Fruit fly (Drosophila melanogaster) Kc167 (cell line): ENCODE results near the gene CG10068.

Source experiments
- Myc ChIP-seq: fragments of >200 bp; optimal IDR thresholded peaks from 2 replicates; lab custom pipeline; 2017; ENCODE audit warnings: missing external identifiers
- Sin3A ChIP-seq: fragments of >200 bp; optimal IDR thresholded peaks from 2 replicates; lab custom pipeline; 2018; ENCODE audit warnings: missing external identifiers
- h ChIP-seq: fragments of >200 bp; optimal IDR thresholded peaks from 3 replicates; lab custom pipeline; 2018; ENCODE audit warnings: missing external identifiers
- insv ChIP-seq: fragments of >200 bp; optimal IDR thresholded peaks from 3 replicates; lab custom pipeline; 2018; ENCODE audit warnings: missing external identifiers
- psq ChIP-seq: fragments of >200 bp; optimal IDR thresholded peaks from 2 replicates; lab custom pipeline; 2017; ENCODE audit warnings: missing external identifiers
- ttk ChIP-seq: sonication (Bioruptor generic); optimal IDR thresholded peaks from 2 replicates; lab custom pipeline; 2017; ENCODE audit warnings: missing external identifiers

CG10068 gene

dm6 chr3R:7107713-7108588 is 19.9 kb downstream of the CG10068 start:
- TF ChIP-seq ttk (lab: Kevin White, UChicago), result no peak
- TF ChIP-seq Sin3A (lab: Kevin White, UChicago), result no peak
- TF ChIP-seq insv (lab: Kevin White, UChicago), result no peak
- no peak for TF ChIP-seq psq
- TF ChIP-seq Myc (lab: Kevin White, UChicago), result no peak
- TF ChIP-seq h (lab: Kevin White, UChicago), result no peak

- no peak for TF ChIP-seq psq
- TF ChIP-seq Myc (lab: Kevin White, UChicago), result no peak
- TF ChIP-seq Sin3A (lab: Kevin White, UChicago), result no peak
- no peak for TF ChIP-seq ttk (lab: Kevin White, UChicago)
- TF ChIP-seq insv (lab: Kevin White, UChicago), result no peak
- TF ChIP-seq h (lab: Kevin White, UChicago), result no peak
Observed at dm6 chr3R:7105503-7106164, 22.2 kb downstream of the CG10068 start.

- TF ChIP-seq ttk (lab: Kevin White, UChicago) (no peak), psq (no peak)
Observed at dm6 chr3R:7104308-7104707, 23.5 kb downstream of the CG10068 start.

dm6 chr3R:7102853-7103833 is 24.7 kb downstream of the CG10068 start:
- no peak for TF ChIP-seq h (lab: Kevin White, UChicago)
- no peak for TF ChIP-seq Sin3A (lab: Kevin White, UChicago)
- no peak for TF ChIP-seq insv (lab: Kevin White, UChicago)
- no peak for TF ChIP-seq ttk (lab: Kevin White, UChicago)
- TF ChIP-seq psq, result no peak
- TF ChIP-seq Myc (lab: Kevin White, UChicago), result no peak

- TF ChIP-seq ttk (lab: Kevin White, UChicago), result no peak
Observed at dm6 chr3R:7094368-7094767, 33.5 kb downstream of the CG10068 start.

dm6 chr3R:7093592-7093991 is 34.2 kb downstream of the CG10068 start:
- TF ChIP-seq Myc (lab: Kevin White, UChicago) (no peak), ttk (lab: Kevin White, UChicago) (no peak), insv (lab: Kevin White, UChicago) (no peak)

dm6 chr3R:7091904-7092303 is 35.9 kb downstream of the CG10068 start:
- no peak for TF ChIP-seq h (lab: Kevin White, UChicago)
- no peak for TF ChIP-seq insv (lab: Kevin White, UChicago)
- no peak for TF ChIP-seq Sin3A (lab: Kevin White, UChicago)
- no peak for TF ChIP-seq psq
- TF ChIP-seq ttk (lab: Kevin White, UChicago), result no peak
- no peak for TF ChIP-seq Myc (lab: Kevin White, UChicago)

- no peak for TF ChIP-seq Myc (lab: Kevin White, UChicago)
- no peak for TF ChIP-seq insv (lab: Kevin White, UChicago)
- no peak for TF ChIP-seq h (lab: Kevin White, UChicago)
- TF ChIP-seq Sin3A (lab: Kevin White, UChicago), result no peak
- no peak for TF ChIP-seq ttk (lab: Kevin White, UChicago)
- TF ChIP-seq psq, result no peak
Observed at dm6 chr3R:7090337-7090830, 37.4 kb downstream of the CG10068 start.

dm6 chr3R:7089522-7090336 is 38.1 kb downstream of the CG10068 start:
- TF ChIP-seq ttk (lab: Kevin White, UChicago) (no peak), insv (lab: Kevin White, UChicago) (no peak), Sin3A (lab: Kevin White, UChicago) (no peak), psq (no peak), h (lab: Kevin White, UChicago) (no peak), Myc (lab: Kevin White, UChicago) (no peak)

- no peak for TF ChIP-seq Myc (lab: Kevin White, UChicago)
- no peak for TF ChIP-seq Sin3A (lab: Kevin White, UChicago)
- TF ChIP-seq psq, result no peak
- TF ChIP-seq insv (lab: Kevin White, UChicago), result no peak
Observed at dm6 chr3R:7088837-7089361, 38.9 kb downstream of the CG10068 start.
